Worm (Caenorhabditis elegans): Measurements from ENCODE around the gene fbxa-194.

- TF ChIP-seq tbx-37 (GFP tag; conservative IDR thresholded peaks at IDR 0.05) (no peak), ama-1 (optimal IDR thresholded peaks at IDR 0.05) (no peak), flt-1 (GFP tag; IDR thresholded peaks at IDR 0.05) (no peak), sea-1 (GFP tag; conservative IDR thresholded peaks at IDR 0.05) (no peak), ceh-36 (tag; optimal IDR thresholded peaks at IDR 0.05) (no peak), F13C5.2 (tag; optimal IDR thresholded peaks at IDR 0.05) (no peak), B0310.2 (tag; optimal IDR thresholded peaks at IDR 0.05) (no peak), pes-1 (GFP tag; IDR thresholded peaks at IDR 0.05) (no peak)
These were observed 9.9 kb upstream of the fbxa-194 start, which contains the start of gene clec-258 for ce11 chrV:19788360-19788759.

Data from whole organism, early embryonic.